Worm (Caenorhabditis elegans) whole organism, midembryonic: Measurements from ENCODE around the gene B0348.1.

Experiments
- T22C8.4 ChIP-seq: fragments of 200-800 bp; sonication (Bioruptor generic); IDR thresholded peaks from 2 replicates; pipeline ENCODE4 v1.3.6; 2022; ENCODE audit warnings: missing genetic modification characterization, missing compliant biosample characterization
- cog-1 ChIP-seq: sonication (generic microtip); optimal IDR thresholded peaks from 2 replicates; lab custom pipeline; 2016; ENCODE audit warnings: missing genetic modification characterization, missing compliant biosample characterization
- med-1 ChIP-seq: sonication (generic microtip); optimal IDR thresholded peaks from 2 replicates; lab custom pipeline; 2017; ENCODE audit warnings: missing genetic modification characterization, mild to moderate bottlenecking, missing compliant biosample characterization, antibody characterized with exemption, missing genetic modification reagents; ENCODE audit not compliant: insufficient read depth
- ref-1 ChIP-seq: fragments of 200-800 bp; sonication (Bioruptor generic); conservative IDR thresholded peaks from 2 replicates; pipeline ENCODE4 v1.3.6; 2022; ENCODE audit warnings: missing genetic modification reagents, missing genetic modification characterization, missing compliant biosample characterization
- tab-1 ChIP-seq: fragments of 200-800 bp; sonication (Bioruptor generic); IDR thresholded peaks from 2 replicates; pipeline ENCODE4 v1.3.6; 2022; ENCODE audit warnings: missing genetic modification characterization, missing compliant biosample characterization
- ztf-23 ChIP-seq: fragments of 200-800 bp; sonication (Bioruptor generic); IDR thresholded peaks from 2 replicates; pipeline ENCODE4 v1.3.6; 2022; ENCODE audit warnings: missing genetic modification reagents, missing genetic modification characterization, missing compliant biosample characterization
- ztf-29 ChIP-seq: fragments of 200-800 bp; sonication (Bioruptor generic); IDR thresholded peaks from 2 replicates; pipeline ENCODE4 v1.3.6; 2022; ENCODE audit warnings: missing genetic modification reagents, missing genetic modification characterization, missing compliant biosample characterization

- TF ChIP-seq ztf-23 (GFP tag; lab: Robert Waterston, UW) (no peak), T22C8.4 (GFP tag; lab: Robert Waterston, UW) (no peak), ztf-29 (GFP tag; lab: Robert Waterston, UW) (no peak), med-1 (GFP tag; lab: Kevin White, UChicago) (no peak), tab-1 (GFP tag; lab: Robert Waterston, UW) (no peak), ref-1 (GFP tag; lab: Robert Waterston, UW) (no peak), cog-1 (no peak)
These were observed 32.5 kb upstream of the B0348.1 start for ce11 chrV:16067-16845.
